Worm (Caenorhabditis elegans) whole organism, L4 larva: Measurements from ENCODE around the gene M163.1.

Experiments used
- F10B5.3 ChIP-seq: sonication (generic microtip); optimal IDR thresholded peaks from 2 replicates; lab custom pipeline; 2016; ENCODE audit warnings: mild to moderate bottlenecking, missing genetic modification characterization, missing compliant biosample characterization
- F44E2.7 ChIP-seq: fragments of 200-800 bp; sonication (Bioruptor generic); IDR thresholded peaks from 2 replicates; pipeline ENCODE4 v2.1.2; 2022; ENCODE audit warnings: missing genetic modification characterization, missing compliant biosample characterization
- Y48G9A.11 ChIP-seq: fragments of 200-800 bp; sonication (Bioruptor generic); IDR thresholded peaks from 2 replicates; pipeline ENCODE4 v1.3.6; 2022; ENCODE audit warnings: missing genetic modification reagents, missing genetic modification characterization, missing compliant biosample characterization
- Y5F2A.4 ChIP-seq: fragments of 200-800 bp; sonication (Bioruptor generic); optimal IDR thresholded peaks from 2 replicates; lab custom pipeline; 2018; ENCODE audit warnings: mild to moderate bottlenecking, missing genetic modification characterization, missing compliant biosample characterization
- ZK546.5 ChIP-seq, 2 experiments: sonication (generic microtip); optimal IDR thresholded peaks; 2 replicates each; lab custom pipeline; 2017; ENCODE audit warnings: missing biosample characterization in 2 of 2, missing genetic modification characterization in 2 of 2
- aha-1 ChIP-seq: fragments of 150-350 bp; peaks from one replicate; lab custom pipeline; 2014; ENCODE audit warnings: missing biosample characterization, missing genetic modification characterization
- ceh-82 ChIP-seq: sonication (generic microtip); optimal IDR thresholded peaks from 2 replicates; lab custom pipeline; 2017; ENCODE audit warnings: missing biosample characterization, missing genetic modification characterization
- ctbp-1 ChIP-seq: fragments of 200-800 bp; sonication (Bioruptor generic); IDR thresholded peaks from 2 replicates; pipeline ENCODE4 v1.3.6; 2022; ENCODE audit warnings: missing genetic modification reagents, missing genetic modification characterization, missing compliant biosample characterization
- daf-16 ChIP-seq, 3 experiments: sonication (generic microtip); optimal IDR thresholded peaks; 2 replicates each; lab custom pipeline; 2016 to 2017; ENCODE audit warnings: missing genetic modification characterization in 3 of 3, missing genetic modification reagents in 3 of 3, mild to moderate bottlenecking in 2 of 3, missing compliant biosample characterization in 2 of 3, missing biosample characterization in 1 of 3, moderate library complexity in 1 of 3
- dmd-6 ChIP-seq: fragments of 200-800 bp; sonication (Bioruptor generic); IDR thresholded peaks from 2 replicates; pipeline ENCODE4 v1.3.6; 2022; ENCODE audit warnings: missing genetic modification reagents, missing genetic modification characterization, missing compliant biosample characterization
- dmd-9 ChIP-seq: fragments of 200-800 bp; sonication (Bioruptor generic); IDR thresholded peaks from 2 replicates; pipeline ENCODE4 v1.3.6; 2022; ENCODE audit warnings: missing genetic modification reagents, missing genetic modification characterization, missing compliant biosample characterization
- duxl-1 ChIP-seq: sonication (generic microtip); optimal IDR thresholded peaks from 2 replicates; lab custom pipeline; 2016; ENCODE audit warnings: mild to moderate bottlenecking, missing genetic modification characterization, moderate library complexity, missing compliant biosample characterization; ENCODE audit not compliant: poor library complexity
- dve-1 ChIP-seq: sonication (generic microtip); optimal IDR thresholded peaks from 2 replicates; lab custom pipeline; 2017; ENCODE audit warnings: antibody characterized with exemption, mild to moderate bottlenecking, missing genetic modification characterization, missing compliant biosample characterization; ENCODE audit not compliant: insufficient read depth
- egl-43 ChIP-seq: fragments of 200-800 bp; sonication (Bioruptor generic); IDR thresholded peaks from 2 replicates; pipeline ENCODE4 v1.3.6; 2022; ENCODE audit warnings: missing genetic modification reagents, missing genetic modification characterization, missing compliant biosample characterization
- gei-8 ChIP-seq: fragments of 200-800 bp; sonication (Bioruptor generic); optimal IDR thresholded peaks from 2 replicates; lab custom pipeline; 2018; ENCODE audit warnings: mild to moderate bottlenecking, missing genetic modification characterization, missing compliant biosample characterization
- hlh-11 ChIP-seq: fragments of 200-800 bp; sonication (Bioruptor generic); optimal IDR thresholded peaks from 2 replicates; lab custom pipeline; 2018; ENCODE audit warnings: mild to moderate bottlenecking, missing genetic modification characterization, missing compliant biosample characterization
- hlh-30 ChIP-seq: sonication (generic microtip); optimal IDR thresholded peaks from 2 replicates; lab custom pipeline; 2017; ENCODE audit warnings: antibody characterized with exemption, mild to moderate bottlenecking, missing genetic modification characterization, missing compliant biosample characterization; ENCODE audit not compliant: insufficient read depth
- lin-29 ChIP-seq: fragments of 200-800 bp; sonication (Bioruptor generic); IDR thresholded peaks from 2 replicates; pipeline ENCODE4 v1.3.6; 2022; ENCODE audit warnings: missing genetic modification reagents, missing genetic modification characterization, missing compliant biosample characterization
- lin-38 ChIP-seq: fragments of 200-800 bp; sonication (Bioruptor generic); IDR thresholded peaks from 2 replicates; pipeline ENCODE4 v1.3.6; 2022; ENCODE audit warnings: missing genetic modification reagents, missing genetic modification characterization, missing compliant biosample characterization
- lin-39 ChIP-seq: fragments of 150-350 bp; optimal IDR thresholded peaks from 2 replicates; lab custom pipeline; 2014; ENCODE audit warnings: missing biosample characterization, missing genetic modification reagents, missing genetic modification characterization
- lir-3 ChIP-seq: sonication (generic microtip); optimal IDR thresholded peaks from 2 replicates; lab custom pipeline; 2016; ENCODE audit warnings: mild to moderate bottlenecking, missing genetic modification characterization, missing compliant biosample characterization
- lsy-2 ChIP-seq, 2 experiments: fragments of 150-350 bp in 1 of 2; sonication (generic microtip) in 1 of 2; optimal IDR thresholded peaks; 2 replicates each; lab custom pipeline; 2014 to 2017; ENCODE audit warnings: missing biosample characterization in 2 of 2, missing genetic modification characterization in 2 of 2
- madf-9 ChIP-seq: fragments of 200-800 bp; sonication (Bioruptor generic); conservative IDR thresholded peaks from 2 replicates; pipeline ENCODE4 v1.3.6; 2022; ENCODE audit warnings: missing genetic modification reagents, missing genetic modification characterization, missing compliant biosample characterization
- mdt-29 ChIP-seq: fragments of 200-800 bp; sonication (Bioruptor generic); IDR thresholded peaks from 2 replicates; pipeline ENCODE4 v1.3.6; 2022; ENCODE audit warnings: missing genetic modification reagents, missing genetic modification characterization, missing compliant biosample characterization
- mes-2 ChIP-seq: sonication (generic microtip); optimal IDR thresholded peaks from 2 replicates; lab custom pipeline; 2016; ENCODE audit warnings: missing genotype, mild to moderate bottlenecking, missing genetic modification characterization, missing compliant biosample characterization; ENCODE audit not compliant: poor library complexity, severe bottlenecking
- nhr-102 ChIP-seq: sonication (generic microtip); optimal IDR thresholded peaks from 2 replicates; lab custom pipeline; 2016; ENCODE audit warnings: mild to moderate bottlenecking, missing genetic modification characterization, moderate library complexity, missing compliant biosample characterization
- nhr-111 ChIP-seq: fragments of 200-800 bp; sonication (Bioruptor generic); optimal IDR thresholded peaks from 2 replicates; lab custom pipeline; 2018; ENCODE audit warnings: mild to moderate bottlenecking, missing genetic modification characterization, missing compliant biosample characterization
- nhr-28 ChIP-seq: fragments of 150-350 bp; optimal IDR thresholded peaks from 2 replicates; lab custom pipeline; 2014; ENCODE audit warnings: missing biosample characterization, missing genetic modification characterization
- pqm-1 ChIP-seq: sonication (generic microtip); optimal IDR thresholded peaks from 2 replicates; lab custom pipeline; 2017; ENCODE audit warnings: missing biosample characterization, missing genetic modification characterization
- set-16 ChIP-seq: fragments of 200-800 bp; sonication (Bioruptor generic); IDR thresholded peaks from 2 replicates; pipeline ENCODE4 v1.3.6; 2022; ENCODE audit warnings: missing genetic modification reagents, missing genetic modification characterization, missing compliant biosample characterization
- spr-1 ChIP-seq: sonication (generic microtip); optimal IDR thresholded peaks from 2 replicates; lab custom pipeline; 2016; ENCODE audit warnings: mild to moderate bottlenecking, missing genetic modification characterization, missing compliant biosample characterization
- tra-1 ChIP-seq: fragments of 200-800 bp; sonication (Bioruptor generic); IDR thresholded peaks from 2 replicates; pipeline ENCODE4 v1.3.6; 2022; ENCODE audit warnings: missing genetic modification reagents, missing genetic modification characterization, missing compliant biosample characterization
- unc-39 ChIP-seq: sonication (generic microtip); optimal IDR thresholded peaks from 2 replicates; lab custom pipeline; 2017; ENCODE audit warnings: missing biosample characterization, missing genetic modification characterization
- unc-62 ChIP-seq, 3 experiments: fragments of 150-350 bp in 1 of 3; sonication (generic microtip); optimal IDR thresholded peaks in 2 of 3; peaks in 1 of 3; 1 replicate in 1 of 3; 2 replicates in 2 of 3; lab custom pipeline; 2014 to 2017; ENCODE audit warnings: missing biosample characterization in 3 of 3, missing genetic modification characterization in 3 of 3, missing genetic modification reagents in 3 of 3, missing genotype in 1 of 3
- zfp-3 ChIP-seq: fragments of 200-800 bp; sonication (Bioruptor generic); conservative IDR thresholded peaks from 2 replicates; pipeline ENCODE4 v1.3.6; 2022; ENCODE audit warnings: missing genetic modification reagents, missing genetic modification characterization, missing compliant biosample characterization

Gene M163.1

ce11 chrX:14503800-14504550, at the start of gene M163.1:
M163.1 (minus strand) TSS chrX:14503824.
- TF ChIP-seq mdt-29 = 0 out of 2 replicates have a peak, but pooled peaks have one; percentile 11
- 0 out of 2 replicates have a peak, but pooled peaks have one; percentile 28 for TF ChIP-seq tra-1 (GFP tag; lab: Robert Waterston, UW)
- TF ChIP-seq zfp-3 (GFP tag; lab: Robert Waterston, UW) = no peak
- peak; percentile 56 for TF ChIP-seq dmd-6 (GFP tag; lab: Robert Waterston, UW)
- peak; percentile 37 for TF ChIP-seq nhr-28 (tag; lab: Kevin White, UChicago)
- TF ChIP-seq dve-1 (tag; lab: Kevin White, UChicago) = peak; percentile 42
- TF ChIP-seq egl-43 (GFP tag; lab: Robert Waterston, UW) = 0 out of 2 replicates have a peak, but pooled peaks have one; percentile 11
- no peak for TF ChIP-seq spr-1
- 0 out of 2 replicates have a peak, but pooled peaks have one; percentile 18 for TF ChIP-seq lin-38 (GFP tag; lab: Robert Waterston, UW)
- TF ChIP-seq mes-2 = peak; percentile 1
- peak in 1 of 2 experiments; percentile 91 for TF ChIP-seq unc-62 (GFP tag; optimal IDR thresholded peaks at IDR 0.05 in 1 of 2; lab: Kevin White, UChicago)
- no peak for TF ChIP-seq unc-62 (tag; optimal IDR thresholded peaks at IDR 0.05; lab: Kevin White, UChicago)
- TF ChIP-seq F44E2.7 (GFP tag; lab: Robert Waterston, UW) = 0 out of 2 replicates have a peak, but pooled peaks have one; percentile 48
- no peak for TF ChIP-seq ctbp-1 (GFP tag; lab: Robert Waterston, UW)
- no peak for TF ChIP-seq daf-16 (GFP tag; optimal IDR thresholded peaks at IDR 0.05; lab: Kevin White, UChicago)
- TF ChIP-seq daf-16 (tag; optimal IDR thresholded peaks at IDR 0.05; lab: Kevin White, UChicago) = peak; percentile 57
- TF ChIP-seq hlh-11 = peak; percentile 38
- TF ChIP-seq set-16 (GFP tag; lab: Robert Waterston, UW) = peak; percentile 84
- TF ChIP-seq pqm-1 (tag; lab: Kevin White, UChicago) = peak; percentile 49
- TF ChIP-seq lir-3 (tag; lab: Kevin White, UChicago) = no peak
- TF ChIP-seq lin-29 (GFP tag; lab: Robert Waterston, UW) = no peak
- TF ChIP-seq aha-1 (tag; lab: Kevin White, UChicago) = peak; percentile 95
- TF ChIP-seq hlh-30 = peak; percentile 76

ce11 chrX:14549709-14550199, 46.1 kb upstream of the M163.1 start, which contains the start of gene ram-5:
ram-5 (plus strand) TSS chrX:14550149.
- TF ChIP-seq aha-1 (tag; lab: Kevin White, UChicago) = peak; percentile 95
- no peak for TF ChIP-seq lsy-2 (tag; optimal IDR thresholded peaks at IDR 0.05; lab: Kevin White, UChicago)
- TF ChIP-seq dmd-9 (GFP tag; lab: Robert Waterston, UW) = no peak

DNA sequence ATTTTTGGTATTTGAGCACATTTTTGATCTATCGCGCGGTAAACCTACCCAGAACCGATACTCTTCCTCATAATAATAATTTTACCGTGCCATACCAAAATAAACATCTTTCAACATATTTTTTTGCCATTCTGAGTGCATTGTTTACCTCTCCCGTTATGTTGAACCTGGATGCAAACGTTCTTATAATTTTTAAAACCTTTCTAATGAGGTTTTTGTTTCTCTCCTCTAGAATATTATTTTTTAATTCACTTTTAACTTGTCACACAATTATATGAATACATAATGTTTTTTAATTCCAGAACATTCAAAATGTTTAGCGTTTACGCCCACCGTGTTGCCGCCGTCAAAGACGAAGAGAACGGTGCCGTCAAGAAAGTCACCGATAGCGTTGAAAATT, 41.9 kb upstream of the M163.1 start, which contains the start of gene enri-2:
Gene enri-2 (plus strand): TSS at position 301 of the 400 bp plus-strand sequence.
- TF ChIP-seq F10B5.3 (tag; lab: Kevin White, UChicago) (no peak), nhr-102 (tag; lab: Kevin White, UChicago) (no peak), spr-1 (no peak)

- TF ChIP-seq Y5F2A.4 (GFP tag; lab: Kevin White, UChicago) = no peak
- no peak for TF ChIP-seq Y48G9A.11 (GFP tag; lab: Robert Waterston, UW)
- no peak for TF ChIP-seq nhr-111 (GFP tag; lab: Kevin White, UChicago)
- no peak for TF ChIP-seq duxl-1 (tag; lab: Kevin White, UChicago)
- TF ChIP-seq madf-9 (GFP tag; lab: Robert Waterston, UW) = no peak
- no peak for TF ChIP-seq ZK546.5 (tag; optimal IDR thresholded peaks at IDR 0.05; lab: Kevin White, UChicago)
- no peak for TF ChIP-seq lin-39 (tag; lab: Kevin White, UChicago)
- no peak for TF ChIP-seq unc-39 (tag; lab: Kevin White, UChicago)
- TF ChIP-seq ceh-82 (tag; lab: Kevin White, UChicago) = no peak
- no peak for TF ChIP-seq egl-43 (GFP tag; lab: Robert Waterston, UW)
- no peak for TF ChIP-seq gei-8 (GFP tag; lab: Kevin White, UChicago)
- TF ChIP-seq F10B5.3 (tag; lab: Kevin White, UChicago) = no peak
Observed at ce11 chrX:14543224-14543623, 39.6 kb upstream of the M163.1 start, which contains the start of gene T24C2.3. T24C2.3 (plus strand) TSS chrX:14543524.
